Worm (Caenorhabditis elegans) whole organism, L3 larva: Measurements from ENCODE around the gene F53H2.1.

Source experiments
- nhr-28 ChIP-seq: fragments of 150-350 bp; optimal IDR thresholded peaks from 2 replicates; lab custom pipeline; 2014; ENCODE audit warnings: missing biosample characterization, missing genetic modification characterization
- nhr-77 ChIP-seq: fragments of 150-350 bp; optimal IDR thresholded peaks from 2 replicates; lab custom pipeline; 2014; ENCODE audit warnings: missing biosample characterization, missing genetic modification characterization
- tbx-2 ChIP-seq: sonication (generic microtip); optimal IDR thresholded peaks from 2 replicates; lab custom pipeline; 2016; ENCODE audit warnings: mild to moderate bottlenecking, missing genetic modification characterization, missing compliant biosample characterization
- unc-39 ChIP-seq: sonication (generic microtip); optimal IDR thresholded peaks from 4 replicates; lab custom pipeline; 2017; ENCODE audit warnings: missing biosample characterization, missing genetic modification characterization
- ztf-4 ChIP-seq: fragments of 150-350 bp; optimal IDR thresholded peaks from 2 replicates; lab custom pipeline; 2014; ENCODE audit warnings: missing biosample characterization, missing genetic modification characterization

ce11 chrV:20417809-20418208 lies 30.3 kb downstream of the F53H2.1 start:
- no peak for TF ChIP-seq ztf-4 (tag; lab: Kevin White, UChicago)
- no peak for TF ChIP-seq nhr-28 (tag; lab: Kevin White, UChicago)
- TF ChIP-seq unc-39 (tag; lab: Kevin White, UChicago): no peak
- no peak for TF ChIP-seq tbx-2 (tag; lab: Kevin White, UChicago)
- TF ChIP-seq nhr-77 (tag; lab: Kevin White, UChicago): no peak
